Worm (Caenorhabditis elegans): ENCODE measurements around the gene C13A10.1.

- no peak for TF ChIP-seq nhr-85 (tag)
- TF ChIP-seq mdl-1 (tag; optimal IDR thresholded peaks at IDR 0.05): no peak
- TF ChIP-seq nhr-84 (tag; optimal IDR thresholded peaks at IDR 0.05): no peak
- no peak for TF ChIP-seq nhr-12 (tag; optimal IDR thresholded peaks at IDR 0.05)
- no peak for TF ChIP-seq nhr-76 (tag; optimal IDR thresholded peaks at IDR 0.05)
- TF ChIP-seq lsy-2 (tag; optimal IDR thresholded peaks at IDR 0.05): no peak
- no peak for TF ChIP-seq ceh-8 (GFP tag; optimal IDR thresholded peaks at IDR 0.05)
- TF ChIP-seq alr-1 (tag; optimal IDR thresholded peaks at IDR 0.05; ENCODE audit: borderline replicate concordance): no peak
- no peak for TF ChIP-seq mep-1 (tag; optimal IDR thresholded peaks at IDR 0.05)
- no peak for TF ChIP-seq mab-9 (GFP tag; IDR thresholded peaks at IDR 0.05)
- TF ChIP-seq lin-39 (tag; optimal IDR thresholded peaks at IDR 0.05): no peak
- TF ChIP-seq snpc-4 (tag; optimal IDR thresholded peaks at IDR 0.05): no peak
- TF ChIP-seq sup-37 (GFP tag; optimal IDR thresholded peaks at IDR 0.05): no peak
- no peak for TF ChIP-seq skn-1 (tag; optimal IDR thresholded peaks at IDR 0.05)
Measured at ce11 chrII:1369322-1369721, 13.9 kb upstream of the C13A10.1 start.

All from whole organism, L1 larva.